Worm (Caenorhabditis elegans) whole organism, early embryonic: Measurements from ENCODE around the gene clec-261.

ENCODE experiments used
- B0310.2 ChIP-seq: sonication (generic microtip); optimal IDR thresholded peaks from 2 replicates; lab custom pipeline; 2016; ENCODE audit warnings: mild to moderate bottlenecking, missing genetic modification characterization, missing compliant biosample characterization
- ama-1 ChIP-seq: fragments of 150-350 bp; optimal IDR thresholded peaks from 2 replicates; lab custom pipeline; 2014
- flt-1 ChIP-seq: fragments of 200-800 bp; sonication (Bioruptor generic); IDR thresholded peaks from 2 replicates; pipeline ENCODE4 v1.3.6; 2022; ENCODE audit warnings: missing genetic modification characterization, missing compliant biosample characterization
- hmg-4 ChIP-seq: fragments of 200-800 bp; sonication (Bioruptor generic); optimal IDR thresholded peaks from 2 replicates; lab custom pipeline; 2018; ENCODE audit warnings: mild to moderate bottlenecking, missing genetic modification characterization, missing compliant biosample characterization
- tbx-37 ChIP-seq: fragments of 200-800 bp; sonication (Bioruptor generic); conservative IDR thresholded peaks from 2 replicates; pipeline ENCODE4 v1.3.6; 2022; ENCODE audit warnings: missing genetic modification reagents, missing genetic modification characterization, missing compliant biosample characterization

ce11 chrV:20311519-20311918, 17.2 kb upstream of the clec-261 start, which contains the start of gene clec-262:
- TF ChIP-seq ama-1 (lab: Kevin White, UChicago) = no peak
- TF ChIP-seq flt-1 = no peak
- TF ChIP-seq hmg-4 (GFP tag; lab: Kevin White, UChicago) = no peak
- no peak for TF ChIP-seq tbx-37 (GFP tag; lab: Robert Waterston, UW)
- TF ChIP-seq B0310.2 (tag; lab: Kevin White, UChicago) = no peak
